Worm (Caenorhabditis elegans) whole organism, young adult: ENCODE results near the gene Y49F6B.19.

ENCODE experiments used
- B0035.1 ChIP-seq: sonication (generic microtip); optimal IDR thresholded peaks from 2 replicates; lab custom pipeline; 2016; ENCODE audit warnings: missing genetic modification characterization, mild to moderate bottlenecking, missing compliant biosample characterization, missing genotype, missing genetic modification reagents
- C06A6.2 ChIP-seq: fragments of 200-800 bp; sonication (Bioruptor generic); conservative IDR thresholded peaks from 2 replicates; pipeline ENCODE4 v1.3.6; 2022; ENCODE audit warnings: missing genetic modification characterization, missing compliant biosample characterization
- C17E4.6 ChIP-seq: fragments of 200-800 bp; sonication (Bioruptor generic); IDR thresholded peaks from 2 replicates; pipeline ENCODE4 v1.3.6; 2022; ENCODE audit warnings: missing genetic modification reagents, missing genetic modification characterization, missing compliant biosample characterization
- F23B12.7 ChIP-seq: sonication (generic microtip); optimal IDR thresholded peaks from 2 replicates; lab custom pipeline; 2017; ENCODE audit warnings: missing genetic modification characterization, mild to moderate bottlenecking, missing compliant biosample characterization, antibody characterized with exemption, moderate library complexity; ENCODE audit not compliant: insufficient read depth
- F33H1.4 ChIP-seq: fragments of 200-800 bp; sonication (Bioruptor generic); IDR thresholded peaks from 2 replicates; pipeline ENCODE4 v1.3.6; 2022; ENCODE audit warnings: missing genetic modification reagents, missing genetic modification characterization, missing compliant biosample characterization
- akir-1 ChIP-seq: fragments of 200-800 bp; sonication (Bioruptor generic); optimal IDR thresholded peaks from 2 replicates; lab custom pipeline; 2018; ENCODE audit warnings: mild to moderate bottlenecking, missing genetic modification characterization, moderate library complexity, missing compliant biosample characterization
- atf-7 ChIP-seq: sonication (generic microtip); optimal IDR thresholded peaks from 2 replicates; lab custom pipeline; 2017; ENCODE audit warnings: mild to moderate bottlenecking, missing genetic modification characterization, missing compliant biosample characterization
- athp-1 ChIP-seq: sonication (generic microtip); optimal IDR thresholded peaks from 2 replicates; lab custom pipeline; 2017; ENCODE audit warnings: mild to moderate bottlenecking, missing genetic modification characterization, missing compliant biosample characterization
- attf-5 ChIP-seq: fragments of 200-800 bp; sonication (Bioruptor generic); optimal IDR thresholded peaks from 2 replicates; lab custom pipeline; 2018; ENCODE audit warnings: mild to moderate bottlenecking, missing genetic modification characterization, missing compliant biosample characterization
- bed-2 ChIP-seq: fragments of 200-800 bp; sonication (Bioruptor generic); IDR thresholded peaks from 2 replicates; pipeline ENCODE4 v1.3.6; 2022; ENCODE audit warnings: missing genetic modification reagents, missing genetic modification characterization, missing compliant biosample characterization
- cebp-1 ChIP-seq, 2 experiments: fragments of 200-800 bp in 1 of 2; sonication (Bioruptor generic) in 1 of 2; sonication (generic microtip) in 1 of 2; IDR thresholded peaks in 1 of 2; optimal IDR thresholded peaks in 1 of 2; 2 replicates each; pipeline versions ENCODE4 v1.3.6 to Lab custom; 2017 to 2022; ENCODE audit warnings: missing compliant biosample characterization in 2 of 2, missing genetic modification characterization in 2 of 2, mild to moderate bottlenecking in 1 of 2, missing genetic modification reagents in 1 of 2, moderate library complexity in 1 of 2
- ceh-100 ChIP-seq: fragments of 200-800 bp; sonication (Bioruptor generic); IDR thresholded peaks from 2 replicates; pipeline ENCODE4 v1.3.6; 2022; ENCODE audit warnings: missing genetic modification reagents, missing genetic modification characterization, missing compliant biosample characterization
- ceh-58 ChIP-seq: fragments of 200-800 bp; sonication (Bioruptor generic); IDR thresholded peaks from 2 replicates; pipeline ENCODE4 v1.3.6; 2022; ENCODE audit warnings: missing genetic modification characterization, missing compliant biosample characterization
- chd-7 ChIP-seq: sonication (generic microtip); optimal IDR thresholded peaks from 2 replicates; lab custom pipeline; 2016; ENCODE audit warnings: mild to moderate bottlenecking, missing genetic modification characterization, moderate library complexity, missing compliant biosample characterization
- efl-1 ChIP-seq: fragments of 150-350 bp; optimal IDR thresholded peaks from 2 replicates; lab custom pipeline; 2014; ENCODE audit warnings: missing biosample characterization, missing genetic modification reagents, missing genetic modification characterization
- egl-18 ChIP-seq: fragments of 200-800 bp; sonication (Bioruptor generic); IDR thresholded peaks from 2 replicates; pipeline ENCODE4 v1.3.6; 2022; ENCODE audit warnings: missing genetic modification reagents, missing genetic modification characterization, missing compliant biosample characterization
- ets-4 ChIP-seq: fragments of 200-800 bp; sonication (Bioruptor generic); optimal IDR thresholded peaks from 2 replicates; lab custom pipeline; 2018; ENCODE audit warnings: mild to moderate bottlenecking, missing genetic modification characterization, missing compliant biosample characterization
- hlh-12 ChIP-seq: sonication (generic microtip); optimal IDR thresholded peaks from 2 replicates; lab custom pipeline; 2016; ENCODE audit warnings: missing genetic modification characterization, missing compliant biosample characterization
- hmg-1.2 ChIP-seq: fragments of 200-800 bp; sonication (Bioruptor generic); IDR thresholded peaks from 2 replicates; pipeline ENCODE4 v1.3.6; 2022; ENCODE audit warnings: missing genetic modification reagents, missing genetic modification characterization, missing compliant biosample characterization
- hsf-1 ChIP-seq: fragments of 200-800 bp; sonication (Bioruptor generic); IDR thresholded peaks from 2 replicates; pipeline ENCODE4 v1.3.6; 2022; ENCODE audit warnings: missing genetic modification reagents, missing genetic modification characterization, missing compliant biosample characterization
- lin-35 ChIP-seq, 3 experiments: fragments of 150-350 bp in 2 of 3; sonication (generic microtip) in 1 of 3; optimal IDR thresholded peaks; 2 replicates each; lab custom pipeline; 2014 to 2018; ENCODE audit warnings: missing biosample characterization in 3 of 3, missing genetic modification characterization in 3 of 3, missing genetic modification reagents in 3 of 3
- lin-40 ChIP-seq: sonication (generic microtip); optimal IDR thresholded peaks from 2 replicates; lab custom pipeline; 2016; ENCODE audit warnings: missing genetic modification characterization, mild to moderate bottlenecking, missing compliant biosample characterization, missing genotype, missing genetic modification reagents
- lin-54 ChIP-seq: fragments of 200-800 bp; sonication (Bioruptor generic); optimal IDR thresholded peaks from 2 replicates; lab custom pipeline; 2018; ENCODE audit warnings: mild to moderate bottlenecking, missing genetic modification characterization, missing compliant biosample characterization
- lir-1 ChIP-seq: fragments of 200-800 bp; sonication (Bioruptor generic); conservative IDR thresholded peaks from 2 replicates; pipeline ENCODE4 v1.3.6; 2022; ENCODE audit warnings: missing genetic modification reagents, missing genetic modification characterization, missing compliant biosample characterization
- madf-10 ChIP-seq: sonication (generic microtip); optimal IDR thresholded peaks from 2 replicates; lab custom pipeline; 2016; ENCODE audit warnings: mild to moderate bottlenecking, missing genetic modification characterization, missing compliant biosample characterization
- madf-8 ChIP-seq: fragments of 200-800 bp; sonication (Bioruptor generic); conservative IDR thresholded peaks from 2 replicates; pipeline ENCODE4 v1.3.6; 2022; ENCODE audit warnings: missing genetic modification reagents, missing genetic modification characterization, missing compliant biosample characterization
- mcd-1 ChIP-seq: fragments of 200-800 bp; sonication (Bioruptor generic); IDR thresholded peaks from 2 replicates; pipeline ENCODE4 v1.3.6; 2022; ENCODE audit warnings: missing genetic modification reagents, missing genetic modification characterization, missing compliant biosample characterization
- nhr-90 ChIP-seq: sonication (generic microtip); optimal IDR thresholded peaks from 2 replicates; lab custom pipeline; 2016; ENCODE audit warnings: missing genotype, mild to moderate bottlenecking, missing genetic modification characterization, missing compliant biosample characterization
- rec-8 ChIP-seq, 2 experiments: sonication (generic microtip); optimal IDR thresholded peaks; 2 replicates each; lab custom pipeline; 2016; ENCODE audit warnings: mild to moderate bottlenecking in 2 of 2, missing genetic modification characterization in 2 of 2, missing genetic modification reagents in 2 of 2, missing genotype in 2 of 2, missing biosample characterization in 1 of 2, missing compliant biosample characterization in 1 of 2, moderate library complexity in 1 of 2
- tbp1 ChIP-seq: fragments of 200-800 bp; sonication (Bioruptor generic); optimal IDR thresholded peaks from 2 replicates; lab custom pipeline; 2018; ENCODE audit warnings: mild to moderate bottlenecking, missing genetic modification characterization, missing compliant biosample characterization
- unc-62 ChIP-seq: fragments of 150-350 bp; optimal IDR thresholded peaks from 2 replicates; lab custom pipeline; 2014; ENCODE audit warnings: missing biosample characterization, missing genetic modification reagents, missing genetic modification characterization
- zfh-2 ChIP-seq: fragments of 200-800 bp; sonication (Bioruptor generic); conservative IDR thresholded peaks from 2 replicates; pipeline ENCODE4 v1.3.6; 2022; ENCODE audit warnings: missing genetic modification reagents, missing genetic modification characterization, missing compliant biosample characterization
- ztf-25 ChIP-seq: fragments of 200-800 bp; sonication (Bioruptor generic); IDR thresholded peaks from 2 replicates; pipeline ENCODE4 v1.3.6; 2022; ENCODE audit warnings: missing genetic modification reagents, missing genetic modification characterization, missing compliant biosample characterization
- ztf-6 ChIP-seq: fragments of 200-800 bp; sonication (Bioruptor generic); IDR thresholded peaks from 2 replicates; pipeline ENCODE4 v1.3.6; 2022; ENCODE audit warnings: missing genetic modification reagents, missing genetic modification characterization, missing compliant biosample characterization

Gene Y49F6B.19

ce11 chrII:3512240-3512639 is at the start of gene Y49F6B.19:
Gene Y49F6B.19 (minus strand): TSS chrII:3512340.
- no peak for TF ChIP-seq madf-8 (GFP tag; lab: Robert Waterston, UW)

DNA sequence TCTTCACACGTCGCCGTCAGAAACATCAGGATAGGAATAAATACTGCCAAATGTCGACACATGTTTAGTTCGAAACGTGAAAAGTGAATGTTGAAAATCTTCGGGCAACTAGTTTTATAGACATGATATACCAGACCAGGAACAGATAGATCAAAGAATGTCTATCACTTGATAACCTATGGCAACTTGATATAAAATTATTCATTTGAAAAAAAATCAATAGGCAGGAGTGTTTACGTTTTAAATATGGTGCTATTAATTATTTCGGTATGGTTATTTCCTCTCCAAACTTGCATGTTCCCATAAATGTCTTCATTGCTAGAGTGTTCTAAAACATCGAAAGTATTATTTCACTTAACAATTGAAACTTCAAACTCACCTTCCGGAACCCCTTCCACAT is 49.4 kb upstream of the Y49F6B.19 start, which contains the start of gene W10G11.2:
W10G11.2 (minus strand) TSS at position 101 of the 400 bp plus-strand sequence.
- no peak for TF ChIP-seq F33H1.4 (GFP tag; lab: Robert Waterston, UW)

ce11 chrII:3560592-3560991 is 48.5 kb upstream of the Y49F6B.19 start, which contains the start of gene W10G11.1:
Gene W10G11.1 (minus strand): TSS chrII:3560692.
- no peak for TF ChIP-seq bed-2 (GFP tag; lab: Robert Waterston, UW)
- no peak for TF ChIP-seq lir-1 (GFP tag; lab: Robert Waterston, UW)
- no peak for TF ChIP-seq hsf-1 (GFP tag; lab: Robert Waterston, UW)
- no peak for TF ChIP-seq attf-5 (GFP tag; lab: Kevin White, UChicago)

DNA sequence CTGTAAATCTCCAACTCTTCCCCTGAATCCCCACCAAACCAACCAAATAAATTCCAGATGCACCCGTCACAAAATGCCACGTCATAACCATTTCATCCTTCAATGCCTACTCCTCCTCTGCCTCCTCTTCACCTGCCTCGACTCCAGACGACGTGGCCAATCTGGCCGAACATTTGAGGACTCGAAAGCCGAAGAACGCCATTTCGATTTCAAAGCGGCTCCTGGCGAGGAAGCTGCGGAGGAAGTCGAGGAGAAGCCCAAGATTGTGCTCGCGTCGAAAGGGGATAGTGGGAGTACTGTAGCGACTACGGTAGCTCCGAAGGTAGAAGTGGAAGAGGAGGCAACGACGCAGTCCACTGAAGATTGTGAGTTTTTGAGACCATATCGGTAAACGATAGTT is 45.3 kb upstream of the Y49F6B.19 start, which contains the start of gene lgc-45:
lgc-45 (plus strand) TSS at position 56 of the 400 bp plus-strand sequence.
- TF ChIP-seq efl-1 (GFP tag; lab: Kevin White, UChicago) (no peak), zfh-2 (GFP tag; lab: Robert Waterston, UW) (peak; percentile 72), unc-62 (GFP tag; lab: Kevin White, UChicago) (no peak)
- TF ChIP-seq, all 124 proteins: peak for 1

DNA sequence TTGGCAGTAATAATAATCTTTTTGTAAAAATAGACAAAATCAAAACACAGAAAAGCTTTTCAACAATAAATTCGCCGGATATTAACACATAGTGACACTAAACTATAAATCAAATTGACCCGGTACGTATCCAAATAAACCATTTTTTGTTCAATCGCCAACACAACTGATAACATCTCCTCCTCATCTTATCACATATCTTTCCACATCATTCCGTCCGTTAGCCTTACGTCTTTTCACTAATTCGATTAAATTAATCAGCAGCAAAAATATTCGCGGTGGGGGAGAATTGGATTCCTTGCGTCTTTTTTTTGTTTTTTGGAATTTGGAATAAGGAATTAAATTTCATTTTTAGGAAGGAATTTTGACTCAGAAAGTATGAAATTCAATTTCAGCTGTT is 44.4 kb upstream of the Y49F6B.19 start:
- TF ChIP-seq rec-8 (tag; optimal IDR thresholded peaks at IDR 0.05; lab: Kevin White, UChicago) = no peak
- TF ChIP-seq atf-7 (tag; lab: Kevin White, UChicago) = no peak
- no peak for TF ChIP-seq madf-10 (tag; lab: Kevin White, UChicago)
- no peak for TF ChIP-seq C06A6.2 (GFP tag; lab: Robert Waterston, UW)
- no peak for TF ChIP-seq lin-40
- TF ChIP-seq hlh-12 (tag; lab: Kevin White, UChicago) = no peak
- TF ChIP-seq ztf-25 (GFP tag; lab: Robert Waterston, UW) = no peak
- no peak for TF ChIP-seq ztf-6 (GFP tag; lab: Robert Waterston, UW)
- no peak for TF ChIP-seq egl-18 (GFP tag; lab: Robert Waterston, UW)
- no peak for TF ChIP-seq F23B12.7 (tag; lab: Kevin White, UChicago)
- no peak for TF ChIP-seq nhr-90
- TF ChIP-seq B0035.1 (tag; lab: Kevin White, UChicago) = no peak
- TF ChIP-seq lin-35 (GFP tag; optimal IDR thresholded peaks at IDR 0.05; lab: Kevin White, UChicago) = no peak
- TF ChIP-seq efl-1 (GFP tag; lab: Kevin White, UChicago) = no peak

DNA sequence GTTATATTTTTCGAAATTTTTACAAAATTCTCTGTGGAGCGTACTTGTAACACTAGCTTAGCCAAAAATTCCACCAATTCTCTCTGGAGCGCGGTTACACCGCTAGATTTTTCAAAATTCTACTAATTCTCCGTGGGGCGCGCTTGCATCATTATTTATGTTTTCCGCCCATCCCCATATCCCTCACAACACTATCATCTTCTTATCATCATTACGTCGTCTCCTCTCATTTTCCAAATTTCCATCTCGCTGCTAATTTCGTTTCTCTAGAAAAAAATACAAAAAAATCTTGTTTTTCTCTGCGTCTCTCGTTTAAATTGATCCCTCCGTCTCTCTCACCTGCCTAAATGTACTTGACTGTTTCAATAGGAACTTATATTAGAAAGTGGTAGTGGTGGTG is 43.1 kb upstream of the Y49F6B.19 start:
- TF ChIP-seq athp-1 (tag; lab: Kevin White, UChicago) (no peak), mcd-1 (GFP tag; lab: Robert Waterston, UW) (peak; percentile 49), lin-54 (no peak), tbp1 (GFP tag; lab: Kevin White, UChicago) (no peak), akir-1 (GFP tag; lab: Kevin White, UChicago) (no peak), nhr-90 (no peak), C17E4.6 (GFP tag; lab: Robert Waterston, UW) (no peak), hmg-1.2 (peak; percentile 23; the same call in 1 of the 2 replicates), ceh-58 (GFP tag; lab: Robert Waterston, UW) (no peak), cebp-1 (GFP tag; IDR thresholded peaks at IDR 0.05; lab: Robert Waterston, UW) (no peak), cebp-1 (tag; optimal IDR thresholded peaks at IDR 0.05; lab: Kevin White, UChicago) (no peak), ets-4 (no peak), chd-7 (tag; lab: Kevin White, UChicago) (no peak), lin-40 (peak; percentile 12), ceh-100 (GFP tag; lab: Robert Waterston, UW) (no peak)
